Fruit fly (Drosophila melanogaster): ENCODE measurements around the gene Syx7.

Syx7 gene

DNA sequence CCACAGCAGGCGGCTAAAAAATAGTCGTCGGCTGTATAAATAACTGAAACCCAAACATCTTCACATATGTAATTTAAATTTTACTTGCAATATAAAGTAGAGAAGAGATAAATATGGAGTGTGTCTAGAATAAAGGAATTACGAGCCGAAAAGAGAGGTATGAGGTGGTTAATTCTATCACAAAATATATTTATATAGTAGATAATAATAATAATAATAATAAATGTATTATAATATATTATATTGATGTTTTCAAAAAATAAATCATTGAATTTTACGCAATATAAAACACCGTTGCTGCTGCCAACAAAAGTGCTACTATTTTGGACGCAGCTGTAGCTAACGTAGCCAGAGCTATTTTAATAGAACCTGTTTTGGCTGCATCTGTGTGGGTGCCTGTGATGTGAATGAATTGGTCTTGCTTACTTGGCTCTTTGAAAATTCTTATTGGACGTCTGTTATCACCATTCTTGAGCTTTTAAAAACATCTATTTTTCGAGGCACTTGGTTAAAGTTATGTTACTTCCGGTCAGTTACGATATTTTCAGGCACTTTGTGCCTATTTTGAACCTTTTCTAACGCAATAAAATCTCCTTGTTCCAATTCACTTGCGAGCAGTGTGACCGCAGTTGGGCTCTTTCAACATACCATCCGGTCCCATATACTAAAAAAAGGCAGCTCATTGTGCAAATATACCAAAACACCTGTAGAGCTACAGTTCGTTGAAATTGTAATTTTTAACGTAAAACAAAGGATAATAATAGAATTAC is 51.4 kb downstream of the Syx7 start, which contains the start of gene Hr78 (continued):
- TF ChIP-seq sima (GFP tag; optimal IDR thresholded peaks at IDR 0.05) = no peak
- TF ChIP-seq CG14014 (GFP tag; IDR thresholded peaks at IDR 0.05) = peak; percentile 68
- TF ChIP-seq CG15696 (tag; optimal IDR thresholded peaks at IDR 0.05) = peak; percentile 62
- TF ChIP-seq pita (GFP tag; optimal IDR thresholded peaks at IDR 0.05) = peak; percentile 4
- TF ChIP-seq CG8359 (GFP tag; optimal IDR thresholded peaks at IDR 0.05; ENCODE audit: borderline replicate concordance) = peak; percentile 71
- 0 out of 2 replicates have a peak, but pooled peaks have one; percentile 15 for TF ChIP-seq toy (GFP tag; IDR thresholded peaks at IDR 0.05)
- TF ChIP-seq phol (tag; optimal IDR thresholded peaks at IDR 0.05) = peak; percentile 79
- TF ChIP-seq Hr39 (optimal IDR thresholded peaks at IDR 0.05) = no peak
- TF ChIP-seq ken (GFP tag; IDR thresholded peaks at IDR 0.05) = no peak
- no peak for TF ChIP-seq dm (GFP tag; optimal IDR thresholded peaks at IDR 0.05)
- no peak for TF ChIP-seq zfh2 (GFP tag; optimal IDR thresholded peaks at IDR 0.05)
- no peak for TF ChIP-seq CG17912 (GFP tag; optimal IDR thresholded peaks at IDR 0.05)
- TF ChIP-seq trem (tag; optimal IDR thresholded peaks at IDR 0.05) = peak; percentile 78
- TF ChIP-seq gcm (GFP tag; optimal IDR thresholded peaks at IDR 0.05) = peak; percentile 88
- peak; percentile 57 for TF ChIP-seq CG18476 (GFP tag; optimal IDR thresholded peaks at IDR 0.05)
- TF ChIP-seq croc (GFP tag; conservative IDR thresholded peaks at IDR 0.05) = peak; percentile 70
- peak; percentile 41 for TF ChIP-seq CG1603 (tag; optimal IDR thresholded peaks at IDR 0.05)
- peak; percentile 62; the same call in 1 of the 3 replicates for TF ChIP-seq CG11456 (GFP tag; IDR thresholded peaks at IDR 0.05)
- TF ChIP-seq Nf-YC (tag; optimal IDR thresholded peaks at IDR 0.05) = peak; percentile 74
- TF ChIP-seq dimm (GFP tag; IDR thresholded peaks at IDR 0.05) = no peak
- TF ChIP-seq CG8765 (GFP tag; IDR thresholded peaks at IDR 0.05) = no peak; the same call in 1 of the 2 replicates
- no peak for TF ChIP-seq lov (optimal IDR thresholded peaks at IDR 0.05)
- TF ChIP-seq lov (GFP tag; IDR thresholded peaks at IDR 0.05) = 0 out of 3 replicates have a peak, but pooled peaks have one; percentile 54
- TF ChIP-seq CG7357 (GFP tag; IDR thresholded peaks at IDR 0.05) = 0 out of 3 replicates have a peak, but pooled peaks have one; percentile 52
- no peak for TF ChIP-seq CG43689 (GFP tag; IDR thresholded peaks at IDR 0.05)
- no peak for TF ChIP-seq jigr1 (GFP tag; IDR thresholded peaks at IDR 0.05)
- peak; percentile 28; the same call in 1 of the 2 replicates for TF ChIP-seq Lim3 (GFP tag; IDR thresholded peaks at IDR 0.05)
- peak; percentile 22 for TF ChIP-seq CG7928 (GFP tag; optimal IDR thresholded peaks at IDR 0.05)
- TF ChIP-seq HHEX (GFP tag; optimal IDR thresholded peaks at IDR 0.05) = peak; percentile 81
- TF ChIP-seq CG10147 (GFP tag; optimal IDR thresholded peaks at IDR 0.05) = peak; percentile 84
- TF ChIP-seq Bteb2 (GFP tag; optimal IDR thresholded peaks at IDR 0.05) = no peak
- TF ChIP-seq CG9727 (GFP tag; optimal IDR thresholded peaks at IDR 0.05) = peak; percentile 83
- no peak for TF ChIP-seq CG32772 (GFP tag; IDR thresholded peaks at IDR 0.05)
- TF ChIP-seq CG10979 (tag; optimal IDR thresholded peaks at IDR 0.05) = peak; percentile 85
- no peak for TF ChIP-seq CG12769 (tag; optimal IDR thresholded peaks at IDR 0.05)
- TF ChIP-seq jumu (GFP tag; optimal IDR thresholded peaks at IDR 0.05) = no peak
- TF ChIP-seq dmrt11E (tag; optimal IDR thresholded peaks at IDR 0.05) = peak; percentile 73
- peak; percentile 50 for TF ChIP-seq Jarid2 (GFP tag; optimal IDR thresholded peaks at IDR 0.05)
- no peak for TF ChIP-seq Poxn (GFP tag; IDR thresholded peaks at IDR 0.05)
- peak; percentile 99 for TF ChIP-seq CG8388 (GFP tag; optimal IDR thresholded peaks at IDR 0.05)
- no peak for TF ChIP-seq CG8944 (GFP tag; optimal IDR thresholded peaks at IDR 0.05)
- TF ChIP-seq Med (GFP tag) = peak; percentile 65
- peak; percentile 75 for TF ChIP-seq nom (GFP tag; optimal IDR thresholded peaks at IDR 0.05)
- TF ChIP-seq CG31365 (tag; optimal IDR thresholded peaks at IDR 0.05) = no peak
- TF ChIP-seq fd96Cb (tag; optimal IDR thresholded peaks at IDR 0.05) = peak; percentile 64
- no peak for TF ChIP-seq Trl (optimal IDR thresholded peaks at IDR 0.05)
- TF ChIP-seq Trl (GFP tag; optimal IDR thresholded peaks at IDR 0.05) = no peak
- peak; percentile 41; the same call in 1 of the 2 replicates for TF ChIP-seq danr (GFP tag; IDR thresholded peaks at IDR 0.05)
- peak; percentile 51 for TF ChIP-seq CG12942 (GFP tag; optimal IDR thresholded peaks at IDR 0.05)
- no peak for TF ChIP-seq bbx (GFP tag; IDR thresholded peaks at IDR 0.05; ENCODE audit: partially characterized antibody)
